Worm (Caenorhabditis elegans): ENCODE results near the gene C17B7.9.

- no peak for TF ChIP-seq W03F9.2 (tag; optimal IDR thresholded peaks at IDR 0.05)
- TF ChIP-seq him-1 (tag; optimal IDR thresholded peaks at IDR 0.05): no peak
- no peak for TF ChIP-seq dao-5 (tag; optimal IDR thresholded peaks at IDR 0.05)
Observed at ce11 chrV:3297764-3298163, 34.2 kb downstream of the C17B7.9 start, which contains the start of gene srx-122.
